Fruit fly (Drosophila melanogaster) whole organism, embryonic: ENCODE measurements around the gene Eig71Ea.

Source experiments
- Aef1 ChIP-seq: fragments of 200-800 bp; sonication (Bioruptor generic); IDR thresholded peaks from 3 replicates; pipeline ENCODE4 v1.3.6; 2022; ENCODE audit warnings: missing biosample characterization, missing genetic modification characterization
- Bgb ChIP-seq: fragments of 200-800 bp; sonication (Bioruptor generic); IDR thresholded peaks from 2 replicates; pipeline ENCODE4 v1.3.6; 2022; ENCODE audit warnings: missing biosample characterization, missing genetic modification characterization; ENCODE audit not compliant: partially characterized antibody
- Bteb2 ChIP-seq: fragments of 200-800 bp; sonication (Bioruptor generic); optimal IDR thresholded peaks from 2 replicates; lab custom pipeline; 2016; ENCODE audit warnings: missing biosample characterization, missing genetic modification characterization
- CG10321 ChIP-seq: fragments of 200-800 bp; sonication (Bioruptor generic); IDR thresholded peaks from 2 replicates; pipeline ENCODE4 v1.3.6; 2022; ENCODE audit warnings: missing biosample characterization, missing genetic modification characterization
- CG10366 ChIP-seq: fragments of 200-800 bp; sonication (Bioruptor generic); IDR thresholded peaks from 2 replicates; pipeline ENCODE4 v1.3.6; 2022; ENCODE audit warnings: missing biosample characterization, missing genetic modification characterization
- CG10979 ChIP-seq: fragments of 200-800 bp; sonication (Bioruptor generic); optimal IDR thresholded peaks from 2 replicates; lab custom pipeline; 2018; ENCODE audit warnings: missing biosample characterization, mild to moderate bottlenecking, missing genetic modification characterization, moderate library complexity
- CG11456 ChIP-seq: fragments of 200-800 bp; sonication (Bioruptor generic); IDR thresholded peaks from 3 replicates; pipeline ENCODE4 v1.3.6; 2022; ENCODE audit warnings: missing biosample characterization, missing genetic modification characterization
- CG1233 ChIP-seq: fragments of 200-800 bp; sonication (Bioruptor generic); optimal IDR thresholded peaks from 4 replicates; lab custom pipeline; 2018; ENCODE audit warnings: missing biosample characterization, mild to moderate bottlenecking, missing genetic modification characterization
- CG12769 ChIP-seq: fragments of 200-800 bp; sonication (Bioruptor generic); optimal IDR thresholded peaks from 2 replicates; lab custom pipeline; 2019; ENCODE audit warnings: missing biosample characterization, mild to moderate bottlenecking, missing genetic modification characterization, moderate library complexity
- CG13775 ChIP-seq: fragments of 200-800 bp; sonication (Bioruptor generic); optimal IDR thresholded peaks from 3 replicates; lab custom pipeline; 2017; ENCODE audit warnings: missing biosample characterization, mild to moderate bottlenecking, missing genetic modification characterization
- CG14014 ChIP-seq: fragments of 200-800 bp; sonication (Bioruptor generic); IDR thresholded peaks from 2 replicates; pipeline ENCODE4 v1.3.6; 2022; ENCODE audit warnings: missing biosample characterization, missing genetic modification characterization
- CG2678 ChIP-seq: fragments of 200-800 bp; sonication (Bioruptor generic); optimal IDR thresholded peaks from 3 replicates; lab custom pipeline; 2019; ENCODE audit warnings: missing biosample characterization, mild to moderate bottlenecking, missing genetic modification characterization, moderate library complexity
- CG3065 ChIP-seq: fragments of 200-800 bp; sonication (Bioruptor generic); optimal IDR thresholded peaks from 2 replicates; lab custom pipeline; 2016; ENCODE audit warnings: missing biosample characterization, missing genetic modification characterization
- CG31224 ChIP-seq: fragments of 200-800 bp; sonication (Bioruptor generic); IDR thresholded peaks from 2 replicates; pipeline ENCODE4 v1.3.6; 2022; ENCODE audit warnings: missing biosample characterization, missing genetic modification characterization
- CG34376 ChIP-seq: fragments of 200-800 bp; sonication (Bioruptor generic); optimal IDR thresholded peaks from 2 replicates; lab custom pipeline; 2018; ENCODE audit warnings: missing biosample characterization, mild to moderate bottlenecking, missing genetic modification characterization
- CG43689 ChIP-seq: fragments of 200-800 bp; sonication (Bioruptor generic); IDR thresholded peaks from 2 replicates; pipeline ENCODE4 v1.3.6; 2022; ENCODE audit warnings: missing biosample characterization, missing genetic modification characterization
- CG5953 ChIP-seq: fragments of 200-800 bp; sonication (Bioruptor generic); IDR thresholded peaks from 2 replicates; pipeline ENCODE4 v1.3.6; 2022; ENCODE audit warnings: missing biosample characterization, missing genetic modification characterization
- CG6791 ChIP-seq: fragments of 200-800 bp; sonication (Bioruptor generic); IDR thresholded peaks from 3 replicates; pipeline ENCODE4 v1.3.6; 2022; ENCODE audit warnings: missing biosample characterization, missing genetic modification characterization; ENCODE audit not compliant: partially characterized antibody
- CG6854 ChIP-seq: fragments of 200-800 bp; sonication (Bioruptor generic); optimal IDR thresholded peaks from 3 replicates; lab custom pipeline; 2017; ENCODE audit warnings: missing biosample characterization, mild to moderate bottlenecking, missing genetic modification characterization
- CG7987 ChIP-seq: fragments of 200-800 bp; sonication (Bioruptor generic); optimal IDR thresholded peaks from 2 replicates; lab custom pipeline; 2018; ENCODE audit warnings: missing biosample characterization, mild to moderate bottlenecking, missing genetic modification characterization, moderate library complexity
- CG8290 ChIP-seq, 3 experiments: fragments of 200-800 bp; sonication (Bioruptor generic); optimal IDR thresholded peaks; 2 replicates each; lab custom pipeline; 2016 to 2019; ENCODE audit warnings: missing biosample characterization in 3 of 3, missing genetic modification characterization in 3 of 3, mild to moderate bottlenecking in 2 of 3, moderate library complexity in 1 of 3
- CG8924 ChIP-seq: fragments of 200-800 bp; optimal IDR thresholded peaks from 3 replicates; lab custom pipeline; 2019; ENCODE audit warnings: missing biosample characterization, mild to moderate bottlenecking, missing genetic modification characterization, moderate library complexity
- CG9817 ChIP-seq: fragments of 200-800 bp; sonication (Bioruptor generic); optimal IDR thresholded peaks from 2 replicates; lab custom pipeline; 2018; ENCODE audit warnings: missing biosample characterization, mild to moderate bottlenecking, missing genetic modification characterization, moderate library complexity
- GATAe ChIP-seq: fragments of 200-800 bp; sonication (Bioruptor generic); conservative IDR thresholded peaks from 2 replicates; pipeline ENCODE4 v1.3.6; 2022; ENCODE audit warnings: missing biosample characterization, missing genetic modification characterization
- HLHmδ ChIP-seq: fragments of 200-800 bp; sonication (Bioruptor generic); optimal IDR thresholded peaks from 2 replicates; lab custom pipeline; 2018; ENCODE audit warnings: missing biosample characterization, mild to moderate bottlenecking, missing genetic modification characterization, moderate library complexity
- Jarid2 ChIP-seq: fragments of 200-800 bp; sonication (Bioruptor generic); optimal IDR thresholded peaks from 3 replicates; lab custom pipeline; 2017; ENCODE audit warnings: mild to moderate bottlenecking, missing biosample characterization, missing genetic modification reagents, missing genetic modification characterization
- MTF-1 ChIP-seq: fragments of 200-800 bp; sonication (Bioruptor generic); optimal IDR thresholded peaks from 2 replicates; lab custom pipeline; 2018; ENCODE audit warnings: missing biosample characterization, mild to moderate bottlenecking, missing genetic modification characterization, borderline replicate concordance
- Meics ChIP-seq: fragments of 200-800 bp; sonication (Bioruptor generic); optimal IDR thresholded peaks from 2 replicates; lab custom pipeline; 2017; ENCODE audit warnings: missing biosample characterization, mild to moderate bottlenecking, missing genetic modification characterization
- Rfx ChIP-seq: fragments of 200-800 bp; sonication (Bioruptor generic); IDR thresholded peaks from 2 replicates; pipeline ENCODE4 v1.3.6; 2022; ENCODE audit warnings: missing biosample characterization, missing genetic modification characterization
- Rx ChIP-seq: fragments of 200-800 bp; sonication (Bioruptor generic); IDR thresholded peaks from 2 replicates; pipeline ENCODE4 v1.3.6; 2022; ENCODE audit warnings: missing biosample characterization, missing genetic modification characterization
- Xbp1 ChIP-seq: fragments of 200-800 bp; sonication (Bioruptor generic); optimal IDR thresholded peaks from 3 replicates; lab custom pipeline; 2016; ENCODE audit warnings: missing biosample characterization, mild to moderate bottlenecking, missing genetic modification characterization
- ab ChIP-seq: fragments of 200-800 bp; sonication (Bioruptor generic); optimal IDR thresholded peaks from 2 replicates; lab custom pipeline; 2016; ENCODE audit warnings: missing biosample characterization, missing genetic modification characterization
- al ChIP-seq: fragments of 200-800 bp; sonication (Bioruptor generic); IDR thresholded peaks from 2 replicates; pipeline ENCODE4 v1.3.6; 2022; ENCODE audit warnings: missing biosample characterization, missing genetic modification characterization
- bab2 ChIP-seq: fragments of 200-800 bp; sonication (Bioruptor generic); optimal IDR thresholded peaks from 2 replicates; lab custom pipeline; 2016; ENCODE audit warnings: missing biosample characterization, missing genetic modification characterization
- bsh ChIP-seq, 2 experiments: fragments of 200-800 bp; sonication (Bioruptor generic); optimal IDR thresholded peaks; 2 replicates each; lab custom pipeline; 2017 to 2018; ENCODE audit warnings: mild to moderate bottlenecking in 2 of 2, missing biosample characterization in 2 of 2, missing genetic modification characterization in 2 of 2, moderate library complexity in 1 of 2
- crc ChIP-seq: fragments of 200-800 bp; sonication (Bioruptor generic); optimal IDR thresholded peaks from 2 replicates; lab custom pipeline; 2016; ENCODE audit warnings: missing biosample characterization, missing genetic modification characterization
- crol ChIP-seq: fragments of 200-800 bp; sonication (Bioruptor generic); IDR thresholded peaks from 2 replicates; pipeline ENCODE4 v1.3.6; 2022; ENCODE audit warnings: missing biosample characterization, missing genetic modification characterization
- cwo ChIP-seq: fragments of 200-800 bp; sonication (Bioruptor generic); optimal IDR thresholded peaks from 3 replicates; lab custom pipeline; 2017; ENCODE audit warnings: missing biosample characterization, missing genetic modification characterization, mild to moderate bottlenecking, moderate library complexity, missing genetic modification reagents
- gro ChIP-seq: fragments of 200-800 bp; sonication (Bioruptor generic); optimal IDR thresholded peaks from 2 replicates; lab custom pipeline; 2016; ENCODE audit warnings: missing biosample characterization, missing genetic modification characterization
- ham ChIP-seq: fragments of 200-800 bp; sonication (Bioruptor generic); IDR thresholded peaks from 2 replicates; pipeline ENCODE4 v1.3.6; 2022; ENCODE audit warnings: missing biosample characterization, missing genetic modification characterization
- hbn ChIP-seq: fragments of 200-800 bp; sonication (Bioruptor generic); IDR thresholded peaks from 2 replicates; pipeline ENCODE4 v1.3.6; 2022; ENCODE audit warnings: missing biosample characterization, missing genetic modification characterization; ENCODE audit not compliant: partially characterized antibody
- inv ChIP-seq: fragments of 200-800 bp; sonication (Bioruptor generic); IDR thresholded peaks from 2 replicates; pipeline ENCODE4 v1.3.6; 2022; ENCODE audit warnings: missing biosample characterization, missing genetic modification characterization; ENCODE audit not compliant: partially characterized antibody
- kah ChIP-seq: fragments of 200-800 bp; sonication (Bioruptor generic); optimal IDR thresholded peaks from 2 replicates; lab custom pipeline; 2018; ENCODE audit warnings: missing biosample characterization, mild to moderate bottlenecking, missing genetic modification characterization
- kni ChIP-seq: fragments of 200-800 bp; sonication (Bioruptor generic); optimal IDR thresholded peaks from 3 replicates; lab custom pipeline; 2017; ENCODE audit warnings: mild to moderate bottlenecking, missing biosample characterization, missing genetic modification reagents, missing genetic modification characterization
- nerfin-2 ChIP-seq: fragments of 200-800 bp; sonication (Bioruptor generic); IDR thresholded peaks from 2 replicates; pipeline ENCODE4 v1.3.6; 2022; ENCODE audit warnings: missing biosample characterization, missing genetic modification characterization; ENCODE audit not compliant: partially characterized antibody
- oc ChIP-seq: fragments of 200-800 bp; sonication (Bioruptor generic); optimal IDR thresholded peaks from 2 replicates; lab custom pipeline; 2018; ENCODE audit warnings: missing biosample characterization, mild to moderate bottlenecking, missing genetic modification characterization, moderate library complexity
- scrt ChIP-seq: fragments of 200-800 bp; sonication (Bioruptor generic); optimal IDR thresholded peaks from 2 replicates; lab custom pipeline; 2018; ENCODE audit warnings: missing biosample characterization, mild to moderate bottlenecking, missing genetic modification characterization, moderate library complexity
- tap ChIP-seq: fragments of 200-800 bp; optimal IDR thresholded peaks from 3 replicates; lab custom pipeline; 2019; ENCODE audit warnings: missing biosample characterization, mild to moderate bottlenecking, missing genetic modification characterization, moderate library complexity
- tll ChIP-seq, 2 experiments: fragments of 200-800 bp in 1 of 2; fragments of >200 bp in 1 of 2; sonication (Bioruptor generic) in 1 of 2; optimal IDR thresholded peaks; 2 replicates each; lab custom pipeline; 2017 to 2019; ENCODE audit warnings: missing biosample characterization in 2 of 2, missing genetic modification characterization in 2 of 2, mild to moderate bottlenecking in 1 of 2, moderate library complexity in 1 of 2
- unc-4 ChIP-seq: fragments of 200-800 bp; sonication (Bioruptor generic); IDR thresholded peaks from 2 replicates; pipeline ENCODE4 v1.3.6; 2022; ENCODE audit warnings: missing biosample characterization, missing genetic modification characterization; ENCODE audit not compliant: partially characterized antibody
- usp ChIP-seq: fragments of >200 bp; optimal IDR thresholded peaks from 2 replicates; lab custom pipeline; 2017; ENCODE audit warnings: missing biosample characterization, missing genetic modification characterization
- yki ChIP-seq: fragments of >200 bp; optimal IDR thresholded peaks from 3 replicates; lab custom pipeline; 2018

Eig71Ea gene

DNA sequence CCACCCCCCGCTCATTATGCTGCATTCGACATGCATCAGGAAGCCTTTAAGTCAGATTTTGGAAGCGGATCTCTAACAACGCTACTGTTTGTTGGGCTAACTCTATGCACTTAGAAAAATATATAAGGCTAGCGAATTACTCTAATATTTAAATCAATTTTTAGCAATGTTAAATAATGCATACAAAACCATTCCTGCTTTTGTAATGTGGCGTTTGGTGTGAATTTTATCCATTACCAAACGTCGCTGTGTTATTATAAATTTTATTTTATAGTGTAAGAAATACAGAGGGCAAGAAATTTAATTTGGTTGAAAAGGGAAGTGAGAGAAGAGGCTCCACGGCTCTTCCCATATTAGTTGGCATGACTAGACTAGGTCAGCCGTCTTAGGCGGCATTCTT lies 23.3 kb upstream of the Eig71Ea start (continued):
- no peak for TF ChIP-seq CG5953 (GFP tag; lab: Robert Waterston, UW)
- TF ChIP-seq nerfin-2 (GFP tag; lab: Robert Waterston, UW) = no peak
- no peak for TF ChIP-seq CG7987 (GFP tag; lab: Kevin White, UChicago)
- TF ChIP-seq Bgb (GFP tag; lab: Robert Waterston, UW) = no peak
- TF ChIP-seq CG9817 (tag; lab: Kevin White, UChicago) = no peak
- TF ChIP-seq CG3065 (GFP tag; lab: Kevin White, UChicago) = no peak
- no peak for TF ChIP-seq GATAe (GFP tag; lab: Robert Waterston, UW)
- TF ChIP-seq CG31224 (GFP tag; lab: Robert Waterston, UW) = no peak
- peak; percentile 17 for TF ChIP-seq CG2678 (tag; lab: Kevin White, UChicago)
- no peak for TF ChIP-seq unc-4 (GFP tag; lab: Robert Waterston, UW)
- no peak for TF ChIP-seq CG43689 (GFP tag; lab: Robert Waterston, UW)
- no peak for TF ChIP-seq kni (GFP tag; lab: Kevin White, UChicago)
- TF ChIP-seq yki (lab: Kevin White, UChicago) = no peak
- no peak for TF ChIP-seq al
- no peak for TF ChIP-seq CG6854 (GFP tag; lab: Kevin White, UChicago)
- TF ChIP-seq CG10366 (GFP tag; lab: Robert Waterston, UW) = no peak
- TF ChIP-seq CG11456 (GFP tag; lab: Robert Waterston, UW) = no peak
- TF ChIP-seq gro = no peak
- no peak for TF ChIP-seq scrt
- no peak for TF ChIP-seq tap
- TF ChIP-seq Rx (GFP tag; lab: Robert Waterston, UW) = no peak
- no peak for TF ChIP-seq crol (GFP tag; lab: Robert Waterston, UW)
- TF ChIP-seq Bteb2 (GFP tag; lab: Kevin White, UChicago) = no peak
- no peak for TF ChIP-seq kah (GFP tag; lab: Kevin White, UChicago)
- TF ChIP-seq CG10321 (GFP tag; lab: Robert Waterston, UW) = no peak
- no peak for TF ChIP-seq crc (GFP tag; lab: Kevin White, UChicago)
- no peak for TF ChIP-seq MTF-1
- TF ChIP-seq oc = no peak
- no peak for TF ChIP-seq Jarid2 (GFP tag; lab: Kevin White, UChicago)
- TF ChIP-seq Xbp1 = peak; percentile 21
- TF ChIP-seq CG8924 (tag; lab: Kevin White, UChicago) = peak; percentile 31
- no peak for TF ChIP-seq Rfx (GFP tag; lab: Robert Waterston, UW)

DNA sequence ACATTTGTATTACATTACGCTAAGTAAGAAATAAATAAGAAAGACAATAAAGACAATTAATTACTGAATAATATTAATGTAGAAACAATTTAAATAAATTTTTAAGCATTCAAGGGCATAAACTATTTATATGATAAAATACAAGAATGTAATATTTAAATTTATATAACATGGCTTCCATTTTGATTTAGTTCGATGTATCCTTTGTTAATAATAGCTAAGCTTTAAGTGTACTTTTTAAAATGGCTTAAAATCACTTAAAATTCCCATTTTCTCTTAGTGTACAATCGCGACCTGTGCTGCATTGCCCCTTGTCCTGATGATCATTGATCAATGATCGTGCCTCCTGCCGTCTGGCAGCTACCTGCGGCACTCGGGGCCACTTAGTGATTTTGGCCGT lies 21.0 kb upstream of the Eig71Ea start:
- TF ChIP-seq bsh (GFP tag; optimal IDR thresholded peaks at IDR 0.05; lab: Kevin White, UChicago) (peak in 1 of 2 experiments; percentile 18), bab2 (no peak), CG8290 (GFP tag; optimal IDR thresholded peaks at IDR 0.05; lab: Kevin White, UChicago) (peak; percentile 8), CG8290 (tag; optimal IDR thresholded peaks at IDR 0.05; lab: Kevin White, UChicago) (no peak), usp (no peak), CG6791 (no peak), hbn (GFP tag; lab: Robert Waterston, UW) (no peak), ab (GFP tag; lab: Kevin White, UChicago) (no peak), Meics (GFP tag; lab: Kevin White, UChicago) (no peak), Aef1 (no peak), HLHmδ (no peak), CG1233 (no peak), CG14014 (GFP tag; lab: Robert Waterston, UW) (no peak), ham (no peak), CG34376 (GFP tag; lab: Kevin White, UChicago) (no peak), inv (GFP tag; lab: Robert Waterston, UW) (no peak), CG10979 (tag; lab: Kevin White, UChicago) (peak; percentile 76), CG12769 (no peak), cwo (GFP tag; lab: Kevin White, UChicago) (no peak), tll (GFP tag; optimal IDR thresholded peaks at IDR 0.05; lab: Kevin White, UChicago) (peak in 1 of 2 experiments; percentile 3), CG13775 (GFP tag; lab: Kevin White, UChicago) (peak; percentile 35)
